Fruit fly (Drosophila melanogaster) S2 (cell line): ENCODE measurements around the gene sd.

ENCODE experiments used
- CG8478 ChIP-seq: fragments of >200 bp; optimal IDR thresholded peaks from 2 replicates; lab custom pipeline; 2018
- CTCF ChIP-seq, 2 experiments: fragments of >200 bp; optimal IDR thresholded peaks; 2 replicates each; lab custom pipeline; 2018

Gene sd

dm6 chrX:15803764-15804563, at the start of gene sd, which contains the start of gene PGRP-LE:
Gene sd (plus strand): TSS chrX:15804370.
Gene PGRP-LE (minus strand): TSS chrX:15803880.
- TF ChIP-seq CTCF (optimal IDR thresholded peaks at IDR 0.05; lab: Kevin White, UChicago) (no peak), CG8478 (lab: Kevin White, UChicago) (no peak)

dm6 chrX:15756018-15756417, 48.2 kb upstream of the sd start, which contains the start of gene CG8260:
Gene CG8260 (plus strand): TSS chrX:15756318.
- TF ChIP-seq CG8478 (lab: Kevin White, UChicago) (no peak), CTCF (optimal IDR thresholded peaks at IDR 0.05; lab: Kevin White, UChicago) (no peak)

dm6 chrX:15758692-15759240, 45.4 kb upstream of the sd start:
- TF ChIP-seq CTCF (optimal IDR thresholded peaks at IDR 0.05; lab: Kevin White, UChicago) = no peak
- no peak for TF ChIP-seq CG8478 (lab: Kevin White, UChicago)

- TF ChIP-seq CG8478 (lab: Kevin White, UChicago) (no peak), CTCF (optimal IDR thresholded peaks at IDR 0.05; lab: Kevin White, UChicago) (no peak)
These were observed 44.3 kb upstream of the sd start for dm6 chrX:15759752-15760446.

dm6 chrX:15760447-15761297, 43.5 kb upstream of the sd start, which contains the start of the genes Graf and mRpL3:
Gene Graf (minus strand): TSS chrX:15760733.
Gene mRpL3 (plus strand): TSS chrX:15761248.
- TF ChIP-seq CTCF (optimal IDR thresholded peaks at IDR 0.05; lab: Kevin White, UChicago) (peak in 1 of 2 experiments; percentile 21), CG8478 (lab: Kevin White, UChicago) (no peak)

dm6 chrX:15761298-15761640, 42.9 kb upstream of the sd start:
- TF ChIP-seq CTCF (optimal IDR thresholded peaks at IDR 0.05; lab: Kevin White, UChicago) (no peak), CG8478 (lab: Kevin White, UChicago) (no peak)

dm6 chrX:15762723-15763122, 41.4 kb upstream of the sd start, which contains the start of gene Polr3A:
Gene Polr3A (plus strand): TSS chrX:15762956.
- TF ChIP-seq CTCF (optimal IDR thresholded peaks at IDR 0.05; lab: Kevin White, UChicago) (no peak), CG8478 (lab: Kevin White, UChicago) (no peak)

dm6 chrX:15766395-15766866, 37.7 kb upstream of the sd start, which contains the start of gene CG8952:
Gene CG8952 (minus strand): TSS chrX:15766445.
- TF ChIP-seq CTCF (optimal IDR thresholded peaks at IDR 0.05; lab: Kevin White, UChicago) (no peak), CG8478 (lab: Kevin White, UChicago) (no peak)

- TF ChIP-seq CTCF (optimal IDR thresholded peaks at IDR 0.05; lab: Kevin White, UChicago) (no peak), CG8478 (lab: Kevin White, UChicago) (no peak)
These were observed 34.7 kb upstream of the sd start, which contains the start of gene CG33172 for dm6 chrX:15769457-15769856. Gene CG33172 (plus strand): TSS chrX:15769664.

- no peak for TF ChIP-seq CTCF (optimal IDR thresholded peaks at IDR 0.05; lab: Kevin White, UChicago)
- no peak for TF ChIP-seq CG8478 (lab: Kevin White, UChicago)
These were observed 31.5 kb upstream of the sd start, which contains the start of gene CG43672 for dm6 chrX:15772663-15773062. Gene CG43672 (plus strand): TSS chrX:15772963.

- TF ChIP-seq CTCF (optimal IDR thresholded peaks at IDR 0.05; lab: Kevin White, UChicago) (no peak), CG8478 (lab: Kevin White, UChicago) (no peak)
These were observed 25.3 kb upstream of the sd start, which contains the start of gene CG43673 for dm6 chrX:15778846-15779245. Gene CG43673 (plus strand): TSS chrX:15779146.

- no peak for TF ChIP-seq CG8478 (lab: Kevin White, UChicago)
- no peak for TF ChIP-seq CTCF (optimal IDR thresholded peaks at IDR 0.05; lab: Kevin White, UChicago)
These were observed 20.6 kb upstream of the sd start, which contains the start of gene Efhc1.1 for dm6 chrX:15783610-15784009. Gene Efhc1.1 (minus strand): TSS chrX:15783710.

dm6 chrX:15785429-15786239, 18.5 kb upstream of the sd start, which contains the start of the genes Paf-AHalpha and mRpS30:
Gene Paf-AHalpha (minus strand): TSS chrX:15785583.
Gene mRpS30 (plus strand): TSS chrX:15786047.
- no peak for TF ChIP-seq CTCF (optimal IDR thresholded peaks at IDR 0.05; lab: Kevin White, UChicago)
- TF ChIP-seq CG8478 (lab: Kevin White, UChicago) = no peak
